Worm (Caenorhabditis elegans) whole organism, mixed stage, embryonic: ENCODE data around the gene C34F6.9.

Experiments
- ces-1 ChIP-seq: fragments of 150-350 bp; optimal IDR thresholded peaks from 2 replicates; lab custom pipeline; 2014; ENCODE audit warnings: missing biosample characterization, missing genetic modification reagents, missing genetic modification characterization
- drap-1 ChIP-seq: fragments of 200-800 bp; sonication (Bioruptor generic); optimal IDR thresholded peaks from 3 replicates; lab custom pipeline; 2018; ENCODE audit warnings: mild to moderate bottlenecking, missing genetic modification characterization, missing compliant biosample characterization
- nhr-12 ChIP-seq: fragments of 150-350 bp; optimal IDR thresholded peaks from 2 replicates; lab custom pipeline; 2014; ENCODE audit warnings: missing biosample characterization, missing genetic modification characterization
- nhr-28 ChIP-seq: fragments of 150-350 bp; optimal IDR thresholded peaks from 2 replicates; lab custom pipeline; 2014; ENCODE audit warnings: missing biosample characterization, missing genetic modification characterization
- nhr-76 ChIP-seq: sonication (generic microtip); optimal IDR thresholded peaks from 2 replicates; lab custom pipeline; 2017; ENCODE audit warnings: missing biosample characterization, missing genetic modification characterization
- snpc-4 ChIP-seq: fragments of 150-350 bp; optimal IDR thresholded peaks from 2 replicates; lab custom pipeline; 2014; ENCODE audit warnings: missing biosample characterization, missing genetic modification characterization

ce11 chrX:11241479-11241878 lies 19.0 kb upstream of the C34F6.9 start:
- no peak for TF ChIP-seq ces-1 (GFP tag; lab: Kevin White, UChicago)
- no peak for TF ChIP-seq drap-1
- TF ChIP-seq nhr-28: no peak
- no peak for TF ChIP-seq nhr-76 (tag; lab: Kevin White, UChicago)
- no peak for TF ChIP-seq nhr-12 (tag; lab: Kevin White, UChicago)
- no peak for TF ChIP-seq snpc-4 (tag; lab: Kevin White, UChicago)
